Worm (Caenorhabditis elegans) whole organism, L1 larva: ENCODE measurements around the gene nhx-3.

Experiments used
- ceh-82 ChIP-seq, 3 experiments: fragments of 150-350 bp in 1 of 3; sonication (generic microtip) in 2 of 3; optimal IDR thresholded peaks; 2 replicates each; lab custom pipeline; 2014 to 2017; ENCODE audit warnings: missing biosample characterization in 3 of 3, missing genetic modification characterization in 3 of 3
- ceh-90 ChIP-seq: sonication (generic microtip); optimal IDR thresholded peaks from 2 replicates; lab custom pipeline; 2016; ENCODE audit warnings: missing genetic modification characterization, missing compliant biosample characterization
- egl-27 ChIP-seq, 2 experiments: fragments of 150-350 bp in 1 of 2; sonication (generic microtip); optimal IDR thresholded peaks; 3 replicates each; lab custom pipeline; 2017 to 2018; ENCODE audit warnings: missing biosample characterization in 2 of 2, missing genetic modification characterization in 2 of 2, missing genetic modification reagents in 2 of 2
- elt-2 ChIP-seq: sonication (generic microtip); optimal IDR thresholded peaks from 2 replicates; lab custom pipeline; 2016; ENCODE audit warnings: missing genetic modification characterization, mild to moderate bottlenecking, inconsistent platforms, missing compliant biosample characterization, missing genetic modification reagents
- elt-3 ChIP-seq, 6 experiments: fragments of 150-350 bp in 1 of 6; sonication (generic microtip); optimal IDR thresholded peaks; 2 replicates each; lab custom pipeline; 2017 to 2018; ENCODE audit warnings: missing biosample characterization in 6 of 6, missing genetic modification characterization in 6 of 6, inconsistent platforms in 1 of 6
- fkh-10 ChIP-seq: sonication (generic microtip); optimal IDR thresholded peaks from 2 replicates; lab custom pipeline; 2017; ENCODE audit warnings: missing biosample characterization, missing genetic modification reagents, missing genetic modification characterization
- fos-1 ChIP-seq: fragments of 150-350 bp; optimal IDR thresholded peaks from 2 replicates; lab custom pipeline; 2014; ENCODE audit warnings: missing biosample characterization, missing genetic modification characterization
- lsy-2 ChIP-seq, 2 experiments: fragments of 150-350 bp; optimal IDR thresholded peaks; 2 replicates each; lab custom pipeline; 2014; ENCODE audit warnings: missing biosample characterization in 2 of 2, missing genetic modification characterization in 2 of 2
- nhr-12 ChIP-seq: sonication (generic microtip); optimal IDR thresholded peaks from 2 replicates; lab custom pipeline; 2017; ENCODE audit warnings: missing biosample characterization, missing genetic modification characterization
- nhr-71 ChIP-seq: sonication (generic microtip); optimal IDR thresholded peaks from 2 replicates; lab custom pipeline; 2016; ENCODE audit warnings: mild to moderate bottlenecking, missing genetic modification characterization, moderate library complexity, missing compliant biosample characterization
- nhr-77 ChIP-seq: fragments of 150-350 bp; optimal IDR thresholded peaks from 2 replicates; lab custom pipeline; 2014; ENCODE audit warnings: missing biosample characterization, missing genetic modification characterization
- nhr-84 ChIP-seq: sonication (generic microtip); optimal IDR thresholded peaks from 2 replicates; lab custom pipeline; 2017; ENCODE audit warnings: missing biosample characterization, missing genetic modification characterization
- ztf-11 ChIP-seq, 2 experiments: sonication (generic microtip); optimal IDR thresholded peaks; 2 replicates each; lab custom pipeline; 2016 to 2017; ENCODE audit warnings: missing genetic modification characterization in 2 of 2, missing biosample characterization in 1 of 2, missing compliant biosample characterization in 1 of 2

- TF ChIP-seq ceh-82 (tag; optimal IDR thresholded peaks at IDR 0.05; lab: Kevin White, UChicago) (no peak), fkh-10 (GFP tag; lab: Kevin White, UChicago) (no peak), nhr-71 (tag; lab: Kevin White, UChicago) (no peak), nhr-84 (no peak), lsy-2 (tag; optimal IDR thresholded peaks at IDR 0.05; lab: Kevin White, UChicago) (no peak), elt-2 (no peak), nhr-77 (no peak), egl-27 (tag; optimal IDR thresholded peaks at IDR 0.05; lab: Kevin White, UChicago) (no peak), nhr-12 (no peak), ztf-11 (tag; optimal IDR thresholded peaks at IDR 0.05; lab: Kevin White, UChicago) (no peak), fos-1 (tag; lab: Kevin White, UChicago) (no peak), ceh-90 (no peak), elt-3 (tag; optimal IDR thresholded peaks at IDR 0.05; lab: Kevin White, UChicago) (no peak)
Measured at ce11 chrV:7562947-7563346, 17.6 kb upstream of the nhx-3 start, which contains the start of gene F19F10.1.
